Worm (Caenorhabditis elegans) whole organism, mixed stage, embryonic: Measurements from ENCODE around the gene irld-19.
A peak's percentile ranks its signal among the peaks of the same experiment; 100 is the strongest.

ENCODE experiments used
- M03D4.4 ChIP-seq: sonication (generic microtip); optimal IDR thresholded peaks from 2 replicates; lab custom pipeline; 2017; ENCODE audit warnings: mild to moderate bottlenecking, missing genetic modification characterization, missing compliant biosample characterization
- bed-3 ChIP-seq: fragments of 200-800 bp; sonication (Bioruptor generic); optimal IDR thresholded peaks from 3 replicates; lab custom pipeline; 2018; ENCODE audit warnings: mild to moderate bottlenecking, missing genetic modification characterization, moderate library complexity, missing compliant biosample characterization
- blmp-1 ChIP-seq: fragments of 150-350 bp; optimal IDR thresholded peaks from 2 replicates; lab custom pipeline; 2014; ENCODE audit warnings: missing biosample characterization, missing genetic modification characterization
- ceh-39 ChIP-seq: fragments of 150-350 bp; optimal IDR thresholded peaks from 2 replicates; lab custom pipeline; 2014; ENCODE audit warnings: missing biosample characterization, missing genetic modification characterization
- ces-1 ChIP-seq: fragments of 150-350 bp; optimal IDR thresholded peaks from 2 replicates; lab custom pipeline; 2014; ENCODE audit warnings: missing biosample characterization, missing genetic modification reagents, missing genetic modification characterization
- elt-1 ChIP-seq: sonication (generic microtip); optimal IDR thresholded peaks from 2 replicates; lab custom pipeline; 2017; ENCODE audit warnings: missing genetic modification characterization, mild to moderate bottlenecking, missing compliant biosample characterization, antibody characterized with exemption, moderate library complexity, borderline replicate concordance; ENCODE audit not compliant: insufficient read depth
- lin-13 ChIP-seq: fragments of 150-350 bp; optimal IDR thresholded peaks from 2 replicates; lab custom pipeline; 2014; ENCODE audit warnings: missing biosample characterization, missing genetic modification characterization
- lin-32 ChIP-seq: fragments of 200-800 bp; sonication (Bioruptor generic); optimal IDR thresholded peaks from 2 replicates; lab custom pipeline; 2018; ENCODE audit warnings: mild to moderate bottlenecking, missing genetic modification characterization, missing compliant biosample characterization
- lsy-2 ChIP-seq: fragments of 150-350 bp; optimal IDR thresholded peaks from 2 replicates; lab custom pipeline; 2014; ENCODE audit warnings: missing biosample characterization, missing genetic modification characterization
- mab-5 ChIP-seq: fragments of 150-350 bp; optimal IDR thresholded peaks from 2 replicates; lab custom pipeline; 2014; ENCODE audit warnings: missing biosample characterization, missing genetic modification characterization
- mls-2 ChIP-seq: sonication (generic microtip); optimal IDR thresholded peaks from 2 replicates; lab custom pipeline; 2016; ENCODE audit warnings: mild to moderate bottlenecking, missing genetic modification characterization, moderate library complexity, missing compliant biosample characterization
- nhr-237 ChIP-seq: fragments of 150-350 bp; optimal IDR thresholded peaks from 2 replicates; lab custom pipeline; 2014; ENCODE audit warnings: missing biosample characterization, missing genetic modification characterization
- nhr-28 ChIP-seq: fragments of 150-350 bp; optimal IDR thresholded peaks from 2 replicates; lab custom pipeline; 2014; ENCODE audit warnings: missing biosample characterization, missing genetic modification characterization
- pha-4 ChIP-seq: fragments of 150-350 bp; optimal IDR thresholded peaks from 2 replicates; lab custom pipeline; 2018; ENCODE audit warnings: missing biosample characterization, missing genetic modification reagents, missing genetic modification characterization
- snpc-4 ChIP-seq: fragments of 150-350 bp; optimal IDR thresholded peaks from 2 replicates; lab custom pipeline; 2014; ENCODE audit warnings: missing biosample characterization, missing genetic modification characterization
- tbx-8 ChIP-seq: fragments of 200-800 bp; sonication (Bioruptor generic); optimal IDR thresholded peaks from 2 replicates; lab custom pipeline; 2018; ENCODE audit warnings: mild to moderate bottlenecking, missing genetic modification characterization, moderate library complexity, missing compliant biosample characterization
- unc-39 ChIP-seq: fragments of 150-350 bp; optimal IDR thresholded peaks from 2 replicates; lab custom pipeline; 2014; ENCODE audit warnings: missing biosample characterization, missing genetic modification characterization

irld-19 gene

DNA sequence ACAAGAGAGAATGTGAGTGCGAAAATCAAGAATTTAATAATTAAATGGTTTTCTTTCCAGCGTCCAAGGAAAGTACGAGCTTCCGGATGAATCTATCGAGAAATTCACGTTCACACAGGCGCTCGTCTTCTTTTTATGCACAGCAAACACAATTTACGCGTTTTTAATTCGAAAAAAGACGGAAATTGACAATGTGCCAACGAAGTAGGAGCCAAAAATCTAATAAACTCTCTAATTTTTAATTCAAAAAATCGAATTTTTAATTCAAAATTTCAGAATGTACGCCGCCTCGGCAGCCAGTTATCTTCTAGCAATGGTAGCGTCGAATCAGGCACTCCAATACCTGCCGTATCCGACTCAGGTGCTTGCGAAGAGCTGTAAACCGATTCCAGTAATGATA, 52.5 kb downstream of the irld-19 start:
- no peak for TF ChIP-seq unc-39 (tag; lab: Kevin White, UChicago)
- no peak for TF ChIP-seq mls-2
- TF ChIP-seq nhr-28 (tag; lab: Kevin White, UChicago), result no peak
- no peak for TF ChIP-seq ceh-39 (tag; lab: Kevin White, UChicago)
- TF ChIP-seq snpc-4, result no peak
- TF ChIP-seq lin-32 (GFP tag; lab: Kevin White, UChicago), result no peak
- no peak for TF ChIP-seq blmp-1 (tag; lab: Kevin White, UChicago)
- no peak for TF ChIP-seq M03D4.4
- TF ChIP-seq bed-3 (GFP tag; lab: Kevin White, UChicago), result no peak
- no peak for TF ChIP-seq elt-1 (tag; lab: Kevin White, UChicago)
- TF ChIP-seq ces-1 (GFP tag; lab: Kevin White, UChicago), result no peak
- no peak for TF ChIP-seq tbx-8 (GFP tag; lab: Kevin White, UChicago)
- no peak for TF ChIP-seq mab-5 (tag; lab: Kevin White, UChicago)

DNA sequence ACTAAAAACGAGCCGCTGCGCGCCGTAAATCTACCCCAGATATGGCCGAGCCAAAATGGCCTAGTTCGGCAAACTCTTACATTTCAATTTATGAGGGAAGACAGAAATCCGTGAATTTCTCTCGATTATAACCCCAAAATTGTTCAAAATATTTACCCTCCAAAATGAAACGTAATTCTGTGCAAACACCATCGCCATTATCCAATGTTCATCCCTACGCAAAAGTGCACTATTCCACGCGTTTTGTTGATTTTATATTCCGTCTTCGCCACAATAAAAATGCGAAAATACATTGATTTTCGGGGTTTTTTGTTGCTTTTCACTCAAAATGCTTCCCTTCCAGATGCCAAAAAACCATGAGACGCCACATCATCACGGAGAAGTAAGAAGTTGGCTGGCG, 52.9 kb downstream of the irld-19 start, which contains the start of gene hut-1:
TSS of gene hut-1 (plus strand) at position 344 of the 400 bp plus-strand sequence.
- TF ChIP-seq ces-1 (GFP tag; lab: Kevin White, UChicago) (peak; percentile 84), lin-13 (peak; percentile 66), pha-4 (tag; lab: Kevin White, UChicago) (peak; percentile 46), elt-1 (tag; lab: Kevin White, UChicago) (no peak), lsy-2 (peak; percentile 25), nhr-237 (tag; lab: Kevin White, UChicago) (peak; percentile 14)
- TF ChIP-seq, all 35 proteins: peak for 5
